Worm (Caenorhabditis elegans): ENCODE results near the gene R07A4.2.

Gene R07A4.2

ce11 chrX:10787203-10787602 lies 40.9 kb upstream of the R07A4.2 start, which contains the start of gene ttr-14:
Gene ttr-14 (plus strand): TSS chrX:10787503.
- TF ChIP-seq daf-8 (GFP tag; IDR thresholded peaks at IDR 0.05): no peak
- TF ChIP-seq ceh-20 (GFP tag; IDR thresholded peaks at IDR 0.05): no peak
- no peak for TF ChIP-seq Y75B8A.6 (GFP tag; IDR thresholded peaks at IDR 0.05)

ce11 chrX:10783822-10784221 lies 37.5 kb upstream of the R07A4.2 start, which contains the start of gene clc-4:
Gene clc-4 (minus strand): TSS chrX:10783922.
- no peak for TF ChIP-seq unc-130 (GFP tag; optimal IDR thresholded peaks at IDR 0.05)
- TF ChIP-seq F26F4.8 (GFP tag; conservative IDR thresholded peaks at IDR 0.05): no peak
- no peak for TF ChIP-seq madf-9 (GFP tag; conservative IDR thresholded peaks at IDR 0.05)
- no peak for TF ChIP-seq nhr-41 (GFP tag; IDR thresholded peaks at IDR 0.05)
- TF ChIP-seq dmd-9 (GFP tag; IDR thresholded peaks at IDR 0.05): no peak
- no peak for TF ChIP-seq fkh-10 (GFP tag; optimal IDR thresholded peaks at IDR 0.05)
- no peak for TF ChIP-seq madf-5 (GFP tag; IDR thresholded peaks at IDR 0.05)
- no peak for TF ChIP-seq nhr-28 (tag; optimal IDR thresholded peaks at IDR 0.05)
- no peak for TF ChIP-seq dve-1 (tag; optimal IDR thresholded peaks at IDR 0.05; ENCODE audit: insufficient read depth)
- no peak for TF ChIP-seq nhr-237 (tag; optimal IDR thresholded peaks at IDR 0.05)
- TF ChIP-seq daf-8 (GFP tag; IDR thresholded peaks at IDR 0.05): no peak
- no peak for TF ChIP-seq F49E8.2 (tag; optimal IDR thresholded peaks at IDR 0.05; ENCODE audit: borderline replicate concordance)
- no peak for TF ChIP-seq egl-27 (tag; optimal IDR thresholded peaks at IDR 0.05)
- TF ChIP-seq cey-2 (tag; optimal IDR thresholded peaks at IDR 0.05; ENCODE audit: borderline replicate concordance, insufficient read depth): no peak
- TF ChIP-seq arid-1 (GFP tag; conservative IDR thresholded peaks at IDR 0.05): no peak
- no peak for TF ChIP-seq Y105C5A.15 (GFP tag; IDR thresholded peaks at IDR 0.05)

- TF ChIP-seq aha-1 (tag) (peak; percentile 92), nhr-237 (tag; optimal IDR thresholded peaks at IDR 0.05) (no peak), hlh-30 (tag; optimal IDR thresholded peaks at IDR 0.05; ENCODE audit: insufficient read depth) (peak; percentile 63), unc-130 (GFP tag; optimal IDR thresholded peaks at IDR 0.05) (no peak), dve-1 (tag; optimal IDR thresholded peaks at IDR 0.05; ENCODE audit: insufficient read depth) (peak; percentile 56), nhr-28 (tag; optimal IDR thresholded peaks at IDR 0.05) (peak; percentile 40), mep-1 (tag; optimal IDR thresholded peaks at IDR 0.05) (peak; percentile 3), dmd-6 (GFP tag; IDR thresholded peaks at IDR 0.05) (peak; percentile 35), set-16 (GFP tag; IDR thresholded peaks at IDR 0.05) (peak; percentile 60), nhr-111 (GFP tag; optimal IDR thresholded peaks at IDR 0.05) (peak; percentile 16), saeg-2 (GFP tag; IDR thresholded peaks at IDR 0.05) (0 out of 2 replicates have a peak, but pooled peaks have one; percentile 44), rbr-2 (tag; optimal IDR thresholded peaks at IDR 0.05) (peak; percentile 3), pqm-1 (tag; optimal IDR thresholded peaks at IDR 0.05) (peak; percentile 45), hlh-11 (tag; optimal IDR thresholded peaks at IDR 0.05) (peak; percentile 52), ceh-82 (tag; optimal IDR thresholded peaks at IDR 0.05) (no peak), daf-16 (GFP tag; optimal IDR thresholded peaks at IDR 0.05) (no peak), daf-16 (tag; optimal IDR thresholded peaks at IDR 0.05) (peak; percentile 50), egl-43 (GFP tag; IDR thresholded peaks at IDR 0.05) (peak; percentile 71), ZK546.5 (tag; optimal IDR thresholded peaks at IDR 0.05) (no peak), tag-97 (GFP tag; IDR thresholded peaks at IDR 0.05) (0 out of 2 replicates have a peak, but pooled peaks have one; percentile 70), ztf-7 (tag; optimal IDR thresholded peaks at IDR 0.05) (no peak), zfp-3 (GFP tag; conservative IDR thresholded peaks at IDR 0.05) (no peak), dmd-9 (GFP tag; IDR thresholded peaks at IDR 0.05) (0 out of 2 replicates have a peak, but pooled peaks have one; percentile 20), dmd-8 (GFP tag; IDR thresholded peaks at IDR 0.05) (no peak), dpl-1 (GFP tag; optimal IDR thresholded peaks at IDR 0.05) (no peak), Y75B8A.6 (GFP tag; IDR thresholded peaks at IDR 0.05) (no peak), mes-2 (tag; optimal IDR thresholded peaks at IDR 0.05; ENCODE audit: poor library complexity, severe bottlenecking) (peak; percentile 2)
These were observed 34.4 kb upstream of the R07A4.2 start for ce11 chrX:10780542-10781266.
